Worm (Caenorhabditis elegans): ENCODE data around the gene cln-3.3.

DNA sequence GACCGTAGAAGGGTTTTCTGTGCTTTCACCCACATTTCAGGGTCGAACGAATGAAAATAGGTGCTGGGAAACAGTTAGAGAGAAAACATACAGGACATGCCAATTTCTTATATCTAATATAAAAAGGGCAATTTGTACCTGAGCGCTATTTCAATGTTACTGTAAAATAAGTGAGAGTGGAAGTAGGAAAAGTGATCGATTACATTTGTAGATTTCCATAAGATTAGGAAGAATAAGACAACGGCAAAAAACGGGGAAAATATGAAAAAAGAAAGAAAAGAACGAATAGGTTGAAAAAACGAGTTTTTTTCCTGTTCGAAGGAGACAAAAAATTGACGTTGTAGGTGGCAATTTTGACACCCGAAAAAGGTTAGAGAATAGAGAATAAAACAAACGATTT, 14.6 kb upstream of the cln-3.3 start:
- TF ChIP-seq rnt-1 (tag; optimal IDR thresholded peaks at IDR 0.05) = no peak
- no peak for TF ChIP-seq ama-1 (optimal IDR thresholded peaks at IDR 0.05)
- TF ChIP-seq nhr-232 (tag; optimal IDR thresholded peaks at IDR 0.05) = no peak
- TF ChIP-seq fax-1 (tag; optimal IDR thresholded peaks at IDR 0.05) = no peak
- TF ChIP-seq pqm-1 (tag; optimal IDR thresholded peaks at IDR 0.05) = no peak
- no peak for TF ChIP-seq hlh-6 (tag; optimal IDR thresholded peaks at IDR 0.05)
